Fruit fly (Drosophila melanogaster): ENCODE measurements around the gene Smyd3.

Gene Smyd3

dm6 chrX:2581793-2582503 lies 26.7 kb downstream of the Smyd3 start (continued):
- peak; percentile 72 for TF ChIP-seq Oli (tag; optimal IDR thresholded peaks at IDR 0.05)
- TF ChIP-seq tio (GFP tag; optimal IDR thresholded peaks at IDR 0.05) = peak; percentile 64
- TF ChIP-seq p53 (GFP tag; optimal IDR thresholded peaks at IDR 0.05) = peak; percentile 45
- TF ChIP-seq CG17359 (tag; optimal IDR thresholded peaks at IDR 0.05) = peak; percentile 74
- no peak for TF ChIP-seq CG8478 (optimal IDR thresholded peaks at IDR 0.05)
- no peak for TF ChIP-seq MESR4 (GFP tag; optimal IDR thresholded peaks at IDR 0.05)
- no peak for TF ChIP-seq CTCF (GFP tag; optimal IDR thresholded peaks at IDR 0.05)
- TF ChIP-seq sug (tag; optimal IDR thresholded peaks at IDR 0.05) = peak; percentile 29
- TF ChIP-seq CrebB (tag; optimal IDR thresholded peaks at IDR 0.05) = peak; percentile 33
- peak; percentile 72 for TF ChIP-seq CG15269 (tag; optimal IDR thresholded peaks at IDR 0.05)
- peak; percentile 74 for TF ChIP-seq CG31224 (GFP tag; IDR thresholded peaks at IDR 0.05)
- peak; percentile 77 for TF ChIP-seq CG9727 (GFP tag; optimal IDR thresholded peaks at IDR 0.05)
- TF ChIP-seq CG12071 (GFP tag; optimal IDR thresholded peaks at IDR 0.05) = peak; percentile 82
- peak; percentile 96 for TF ChIP-seq CG18599 (GFP tag; optimal IDR thresholded peaks at IDR 0.05)
- TF ChIP-seq ara (GFP tag; IDR thresholded peaks at IDR 0.05) = 0 out of 2 replicates have a peak, but pooled peaks have one; percentile 36
- TF ChIP-seq CG1647 (GFP tag; optimal IDR thresholded peaks at IDR 0.05) = peak; percentile 65
- no peak for TF ChIP-seq trem (tag; optimal IDR thresholded peaks at IDR 0.05)
- TF ChIP-seq jumu (GFP tag; optimal IDR thresholded peaks at IDR 0.05) = peak; percentile 62
- TF ChIP-seq sqz (GFP tag; optimal IDR thresholded peaks at IDR 0.05) = no peak
- peak; percentile 61 for TF ChIP-seq CG13424 (tag; optimal IDR thresholded peaks at IDR 0.05)
- TF ChIP-seq CG17612 (GFP tag; IDR thresholded peaks at IDR 0.05) = no peak
- TF ChIP-seq CG6689 (GFP tag; IDR thresholded peaks at IDR 0.05) = peak; percentile 71
- TF ChIP-seq MTF-1 (GFP tag; optimal IDR thresholded peaks at IDR 0.05; ENCODE audit: borderline replicate concordance) = no peak
- peak; percentile 64 for TF ChIP-seq H2.0 (GFP tag; IDR thresholded peaks at IDR 0.05)
- peak; percentile 67 for TF ChIP-seq Awh (GFP tag; IDR thresholded peaks at IDR 0.05)
- peak; percentile 51 for TF ChIP-seq HmgZ (tag; optimal IDR thresholded peaks at IDR 0.05)
- peak; percentile 92 for TF ChIP-seq CG12769 (tag; optimal IDR thresholded peaks at IDR 0.05)
- peak; percentile 46 for TF ChIP-seq CG8388 (GFP tag; optimal IDR thresholded peaks at IDR 0.05)
- peak; percentile 80 for TF ChIP-seq seq (GFP tag; IDR thresholded peaks at IDR 0.05)
- peak; percentile 25 for TF ChIP-seq wek (GFP tag; optimal IDR thresholded peaks at IDR 0.05)
- TF ChIP-seq h (optimal IDR thresholded peaks at IDR 0.05) = no peak
- no peak for TF ChIP-seq Sin3A (optimal IDR thresholded peaks at IDR 0.05)
- no peak for TF ChIP-seq tll (GFP tag; optimal IDR thresholded peaks at IDR 0.05)
- peak; percentile 88 for TF ChIP-seq CG32532 (GFP tag; IDR thresholded peaks at IDR 0.05)
- peak; percentile 68 for TF ChIP-seq ATbp (GFP tag; optimal IDR thresholded peaks at IDR 0.05)
- TF ChIP-seq nom (GFP tag; optimal IDR thresholded peaks at IDR 0.05) = no peak
- TF ChIP-seq CG16863 (GFP tag; optimal IDR thresholded peaks at IDR 0.05) = peak; percentile 63
- peak; percentile 97 for TF ChIP-seq Ets65A (GFP tag)
- no peak for TF ChIP-seq CG3838 (GFP tag; optimal IDR thresholded peaks at IDR 0.05)
- peak; percentile 40 to 74 for TF ChIP-seq Hr51 (GFP tag; optimal IDR thresholded peaks at IDR 0.05)
- TF ChIP-seq gcm (GFP tag; optimal IDR thresholded peaks at IDR 0.05) = no peak
- peak; percentile 77 for TF ChIP-seq org-1 (GFP tag; optimal IDR thresholded peaks at IDR 0.05)
- peak; percentile 75 for TF ChIP-seq tin (GFP tag; optimal IDR thresholded peaks at IDR 0.05)
- peak; percentile 58 for TF ChIP-seq D19B (GFP tag; optimal IDR thresholded peaks at IDR 0.05)
- TF ChIP-seq Hsf (GFP tag; optimal IDR thresholded peaks at IDR 0.05) = peak; percentile 74
- peak; percentile 61 for TF ChIP-seq CG14667 (GFP tag; IDR thresholded peaks at IDR 0.05)
- TF ChIP-seq wdn (GFP tag; IDR thresholded peaks at IDR 0.05) = peak; percentile 71; the same call in 1 of the 2 replicates
- TF ChIP-seq Dref (GFP tag; IDR thresholded peaks at IDR 0.05) = no peak
- TF ChIP-seq Sox102F (GFP tag; optimal IDR thresholded peaks at IDR 0.05) = peak; percentile 73
- TF ChIP-seq Optix (GFP tag; IDR thresholded peaks at IDR 0.05) = peak; percentile 71; the same call in 2 of the 3 replicates
- TF ChIP-seq pzg (GFP tag; optimal IDR thresholded peaks at IDR 0.05) = peak; percentile 13
